Fruit fly (Drosophila melanogaster): ENCODE measurements around the gene Bub1.

Bub1 gene

DNA sequence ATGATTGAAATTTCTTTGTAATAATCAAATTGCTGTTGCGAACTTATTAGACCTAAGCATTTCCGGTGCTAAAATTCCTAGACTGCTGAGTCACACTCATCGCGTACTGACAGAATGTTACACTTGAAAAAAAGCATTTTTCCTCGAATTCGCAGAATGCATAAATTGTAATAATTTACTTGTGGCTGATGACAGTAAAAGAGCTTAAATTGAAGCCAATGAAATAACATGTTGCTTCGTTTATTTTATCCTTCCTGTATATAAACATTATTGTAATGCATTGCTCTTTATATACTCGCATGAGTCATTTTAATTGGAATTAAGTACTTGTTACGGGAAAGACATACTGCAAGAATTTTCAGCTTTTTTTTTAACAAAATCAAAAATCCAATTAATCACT lies 11.9 kb downstream of the Bub1 start:
- peak; percentile 43 for TF ChIP-seq tai (GFP tag; optimal IDR thresholded peaks at IDR 0.05)
- peak; percentile 21 for TF ChIP-seq rgr (GFP tag; optimal IDR thresholded peaks at IDR 0.05)
- peak; percentile 15 for TF ChIP-seq h (GFP tag; optimal IDR thresholded peaks at IDR 0.05)
- TF ChIP-seq Abd-B (GFP tag; optimal IDR thresholded peaks at IDR 0.05): no peak
- no peak for TF ChIP-seq pan (optimal IDR thresholded peaks at IDR 0.05)
- peak; percentile 33 for TF ChIP-seq HLH106 (tag; optimal IDR thresholded peaks at IDR 0.05)
- TF ChIP-seq dsf (GFP tag; optimal IDR thresholded peaks at IDR 0.05; ENCODE audit: borderline replicate concordance): no peak
- peak in 1 of 2 experiments; percentile 31 for TF ChIP-seq foxo (GFP tag; optimal IDR thresholded peaks at IDR 0.05)

DNA sequence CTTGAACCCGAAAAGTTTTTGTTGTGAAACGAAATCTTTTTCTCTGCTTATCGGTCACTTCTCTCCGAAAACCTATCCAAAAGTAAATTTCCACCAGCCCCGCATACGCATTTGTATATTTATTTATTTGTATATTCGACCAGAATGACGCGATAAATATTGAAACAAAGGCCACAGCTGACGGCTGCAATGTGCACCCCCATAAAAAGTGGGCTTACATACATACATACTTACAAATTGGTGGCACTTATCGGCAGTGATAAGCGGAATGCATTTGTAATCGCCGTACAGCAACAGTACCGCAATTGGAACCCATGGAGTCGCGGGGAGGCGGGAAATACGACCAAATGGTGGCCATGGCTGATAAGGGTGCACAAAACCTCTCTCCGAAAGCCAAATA lies 12.5 kb downstream of the Bub1 start:
- no peak for TF ChIP-seq jim (GFP tag; optimal IDR thresholded peaks at IDR 0.05)
- no peak for TF ChIP-seq dmrt93B (GFP tag; optimal IDR thresholded peaks at IDR 0.05)
- no peak for TF ChIP-seq sv (GFP tag; optimal IDR thresholded peaks at IDR 0.05)
- TF ChIP-seq CrebA (GFP tag; optimal IDR thresholded peaks at IDR 0.05; ENCODE audit: borderline replicate concordance): peak; percentile 76
- TF ChIP-seq Rel (GFP tag; optimal IDR thresholded peaks at IDR 0.05): peak; percentile 21
- TF ChIP-seq Rel (tag; optimal IDR thresholded peaks at IDR 0.05): peak; percentile 92
- TF ChIP-seq N (GFP tag; optimal IDR thresholded peaks at IDR 0.05): no peak
- no peak for TF ChIP-seq Dfd (GFP tag; optimal IDR thresholded peaks at IDR 0.05)
- peak; percentile 47 for TF ChIP-seq Hnf4 (GFP tag; optimal IDR thresholded peaks at IDR 0.05)
- TF ChIP-seq Jra (GFP tag; optimal IDR thresholded peaks at IDR 0.05): peak; percentile 51
- TF ChIP-seq br (GFP tag; optimal IDR thresholded peaks at IDR 0.05): peak; percentile 30
- TF ChIP-seq Dif (GFP tag; optimal IDR thresholded peaks at IDR 0.05; ENCODE audit: partially characterized antibody): no peak
- no peak for TF ChIP-seq sage (GFP tag; optimal IDR thresholded peaks at IDR 0.05)
- no peak for TF ChIP-seq ey (GFP tag; optimal IDR thresholded peaks at IDR 0.05)
- no peak for TF ChIP-seq Abd-B (GFP tag; optimal IDR thresholded peaks at IDR 0.05)
- peak; percentile 39 for TF ChIP-seq Hr83 (GFP tag; optimal IDR thresholded peaks at IDR 0.05; ENCODE audit: poor library complexity, severe bottlenecking)
- TF ChIP-seq Myc (optimal IDR thresholded peaks at IDR 0.05): no peak
- no peak for TF ChIP-seq CG9705 (GFP tag; optimal IDR thresholded peaks at IDR 0.05)
- TF ChIP-seq lola (GFP tag; optimal IDR thresholded peaks at IDR 0.05): no peak
- TF ChIP-seq h (GFP tag; optimal IDR thresholded peaks at IDR 0.05): peak; percentile 43

DNA sequence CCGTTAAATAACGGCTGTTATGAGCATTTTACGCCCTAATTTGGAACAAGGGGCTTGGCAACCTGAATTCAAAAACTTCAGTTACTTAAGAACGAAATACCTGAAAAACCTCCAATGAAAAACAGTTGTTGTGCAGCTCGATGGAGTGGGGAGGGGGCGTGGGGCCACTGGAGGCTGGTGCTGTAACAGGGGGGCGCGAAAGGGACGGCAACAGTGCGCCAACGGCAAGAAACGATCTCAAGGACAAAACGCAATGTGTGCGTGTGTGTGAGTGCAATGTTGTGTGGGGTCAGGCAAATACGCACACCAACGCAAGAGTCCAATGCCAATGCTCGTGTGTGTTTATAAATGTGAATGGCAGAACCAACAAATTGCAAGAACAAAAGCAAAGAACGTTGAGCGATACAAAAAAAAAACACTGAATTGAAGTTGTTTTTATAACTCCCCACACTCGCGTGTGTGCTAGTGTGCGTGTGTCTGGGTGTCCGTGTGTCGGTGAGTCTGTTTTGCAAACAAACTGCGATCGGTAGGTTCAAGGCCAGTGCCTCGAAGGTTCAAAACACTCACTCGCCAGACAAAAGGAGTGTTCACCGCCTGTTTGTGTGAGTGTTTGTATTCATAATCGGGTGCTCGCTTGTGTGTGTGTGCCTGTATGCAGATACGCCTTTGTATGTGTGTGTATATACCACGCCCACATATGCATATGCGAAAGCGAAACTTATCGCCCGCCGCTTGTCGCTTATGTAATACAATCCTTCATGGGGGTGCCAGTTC lies 13.4 kb downstream of the Bub1 start:
- no peak for TF ChIP-seq Myc (optimal IDR thresholded peaks at IDR 0.05)
- TF ChIP-seq N (GFP tag; optimal IDR thresholded peaks at IDR 0.05): peak; percentile 62
- TF ChIP-seq CG9705 (GFP tag; optimal IDR thresholded peaks at IDR 0.05): no peak
- peak; percentile 8 for TF ChIP-seq Sp1 (GFP tag; optimal IDR thresholded peaks at IDR 0.05)
- peak in 1 of 2 experiments; percentile 53 for TF ChIP-seq dl (GFP tag; optimal IDR thresholded peaks at IDR 0.05; ENCODE audit: insufficient read depth in 1 of 2, partially characterized antibody in 2 of 2)
- TF ChIP-seq Rel (GFP tag; optimal IDR thresholded peaks at IDR 0.05): no peak
- peak; percentile 37 for TF ChIP-seq Rel (tag; optimal IDR thresholded peaks at IDR 0.05)
- TF ChIP-seq h (GFP tag; optimal IDR thresholded peaks at IDR 0.05): no peak
- TF ChIP-seq jim (GFP tag; optimal IDR thresholded peaks at IDR 0.05): peak; percentile 87
- peak; percentile 77 for TF ChIP-seq Hr83 (GFP tag; optimal IDR thresholded peaks at IDR 0.05; ENCODE audit: poor library complexity, severe bottlenecking)
- no peak for TF ChIP-seq OdsH (GFP tag; optimal IDR thresholded peaks at IDR 0.05)
- TF ChIP-seq fru (GFP tag; optimal IDR thresholded peaks at IDR 0.05): peak; percentile 26
- TF ChIP-seq rgr (GFP tag; optimal IDR thresholded peaks at IDR 0.05): peak; percentile 0
- TF ChIP-seq Dif (GFP tag; optimal IDR thresholded peaks at IDR 0.05; ENCODE audit: partially characterized antibody): peak; percentile 79
- peak; percentile 21 for TF ChIP-seq tai (GFP tag; optimal IDR thresholded peaks at IDR 0.05)
- TF ChIP-seq Abd-B (GFP tag; optimal IDR thresholded peaks at IDR 0.05): peak; percentile 59
- TF ChIP-seq HLH106 (tag; optimal IDR thresholded peaks at IDR 0.05): peak; percentile 9
- peak; percentile 48 for TF ChIP-seq Jra (GFP tag; optimal IDR thresholded peaks at IDR 0.05)

DNA sequence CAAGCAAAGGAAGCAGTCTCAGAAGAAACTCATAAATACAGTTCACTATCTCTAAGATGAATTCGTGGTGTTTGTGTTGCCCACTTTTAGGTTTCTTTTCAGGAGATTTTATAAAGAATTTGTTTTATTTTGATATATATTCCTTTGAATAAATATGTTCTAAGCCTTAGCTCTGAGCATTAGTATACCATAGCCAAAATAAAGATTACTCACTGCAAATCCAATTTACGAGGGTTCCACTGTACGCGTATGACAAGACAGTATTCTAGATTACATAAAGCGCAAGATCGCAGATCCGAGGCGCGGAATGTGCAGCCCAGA lies 13.9 kb downstream of the Bub1 start:
- TF ChIP-seq Sp1 (GFP tag; optimal IDR thresholded peaks at IDR 0.05) (peak; percentile 95), pan (optimal IDR thresholded peaks at IDR 0.05) (no peak), woc (GFP tag; optimal IDR thresholded peaks at IDR 0.05) (peak; percentile 89), h (GFP tag; optimal IDR thresholded peaks at IDR 0.05) (peak; percentile 97), dmrt93B (GFP tag; optimal IDR thresholded peaks at IDR 0.05) (peak; percentile 97), Myc (optimal IDR thresholded peaks at IDR 0.05) (no peak), GATAd (GFP tag; optimal IDR thresholded peaks at IDR 0.05) (no peak), Dfd (GFP tag; optimal IDR thresholded peaks at IDR 0.05) (peak; percentile 66), Vsx2 (GFP tag; optimal IDR thresholded peaks at IDR 0.05; ENCODE audit: partially characterized antibody) (no peak), CG9705 (GFP tag; optimal IDR thresholded peaks at IDR 0.05) (peak; percentile 97), Hnf4 (GFP tag; optimal IDR thresholded peaks at IDR 0.05) (peak; percentile 91), lola (GFP tag; optimal IDR thresholded peaks at IDR 0.05) (no peak), psq (GFP tag; optimal IDR thresholded peaks at IDR 0.05) (peak; percentile 84), Abd-B (GFP tag; optimal IDR thresholded peaks at IDR 0.05) (no peak), Dif (GFP tag; optimal IDR thresholded peaks at IDR 0.05; ENCODE audit: partially characterized antibody) (no peak), jim (GFP tag; optimal IDR thresholded peaks at IDR 0.05) (no peak), rgr (GFP tag; optimal IDR thresholded peaks at IDR 0.05) (peak; percentile 96), tai (GFP tag; optimal IDR thresholded peaks at IDR 0.05) (no peak), br (GFP tag; optimal IDR thresholded peaks at IDR 0.05) (peak; percentile 94), usp (GFP tag; optimal IDR thresholded peaks at IDR 0.05) (no peak), HLH106 (tag; optimal IDR thresholded peaks at IDR 0.05) (peak; percentile 98), N (GFP tag; optimal IDR thresholded peaks at IDR 0.05) (no peak), foxo (GFP tag; optimal IDR thresholded peaks at IDR 0.05) (peak; percentile 73 to 96), brk (GFP tag; optimal IDR thresholded peaks at IDR 0.05) (peak; percentile 85), dl (GFP tag; optimal IDR thresholded peaks at IDR 0.05; ENCODE audit: insufficient read depth in 1 of 2, partially characterized antibody in 2 of 2) (no peak), CrebA (GFP tag; optimal IDR thresholded peaks at IDR 0.05; ENCODE audit: borderline replicate concordance) (peak; percentile 65), dsf (GFP tag; optimal IDR thresholded peaks at IDR 0.05; ENCODE audit: borderline replicate concordance) (peak; percentile 85), sv (GFP tag; optimal IDR thresholded peaks at IDR 0.05) (no peak), OdsH (GFP tag; optimal IDR thresholded peaks at IDR 0.05) (peak; percentile 97), Hr83 (GFP tag; optimal IDR thresholded peaks at IDR 0.05; ENCODE audit: poor library complexity, severe bottlenecking) (no peak), Mio (GFP tag; optimal IDR thresholded peaks at IDR 0.05) (peak; percentile 83)
